Worm (Caenorhabditis elegans): ENCODE data around the gene glb-10.

Gene glb-10

DNA sequence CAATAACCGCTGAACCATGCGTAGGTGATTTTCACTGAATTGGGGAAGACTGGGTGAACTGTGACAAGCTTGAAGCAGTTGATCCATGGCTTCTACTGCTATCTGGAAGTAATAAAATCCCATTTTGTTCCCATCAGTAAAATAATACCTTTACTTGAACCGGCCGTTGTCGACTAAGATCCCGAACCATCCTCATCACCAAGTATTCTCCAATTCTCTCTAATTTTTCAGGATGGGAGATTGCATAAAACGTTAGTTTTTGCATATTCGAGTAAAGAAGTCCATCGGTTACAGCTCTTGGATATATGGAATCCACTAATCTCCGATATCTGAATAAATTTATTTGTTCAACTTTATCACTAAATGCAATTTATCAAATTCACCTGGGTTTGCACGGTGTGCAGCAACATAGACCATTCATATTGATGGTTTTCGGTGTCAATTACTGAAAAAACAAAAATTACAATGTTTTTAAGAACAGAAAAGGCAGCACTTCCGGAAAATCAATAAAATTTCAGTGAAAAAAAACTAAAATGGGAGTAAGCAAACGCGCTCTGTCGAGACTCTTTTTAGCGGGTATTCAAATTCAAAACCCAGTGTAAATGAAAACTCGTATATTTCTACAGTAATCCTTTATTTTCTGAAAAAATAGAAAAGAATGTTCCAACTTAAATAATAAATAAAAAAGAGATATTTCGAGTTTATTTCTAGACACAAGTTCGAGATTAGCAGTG lies 11.7 kb upstream of the glb-10 start, which contains the start of gene efr-3:
Gene efr-3 (minus strand): TSS at position 505 of the 734 bp plus-strand sequence.
- peak; percentile 90 for TF ChIP-seq ceh-48 (tag; optimal IDR thresholded peaks at IDR 0.05)
- peak; percentile 6 for TF ChIP-seq unc-42 (tag; optimal IDR thresholded peaks at IDR 0.05)
- no peak for TF ChIP-seq ahr-1 (tag; optimal IDR thresholded peaks at IDR 0.05)

ce11 chrII:6311888-6312287 lies 2.8 kb upstream of the glb-10 start:
- TF ChIP-seq ceh-30 (tag; optimal IDR thresholded peaks at IDR 0.05), result no peak
- TF ChIP-seq eyg-1 (tag; optimal IDR thresholded peaks at IDR 0.05), result no peak

ce11 chrII:6311459-6311858 lies 2.4 kb upstream of the glb-10 start:
- TF ChIP-seq lim-6 (tag; optimal IDR thresholded peaks at IDR 0.05), result no peak
- TF ChIP-seq F13H6.1 (tag; optimal IDR thresholded peaks at IDR 0.05), result no peak
- TF ChIP-seq C08G9.2 (tag; optimal IDR thresholded peaks at IDR 0.05), result no peak
- TF ChIP-seq madf-2 (tag; optimal IDR thresholded peaks at IDR 0.05), result no peak
- TF ChIP-seq K09A11.1 (tag; optimal IDR thresholded peaks at IDR 0.05; ENCODE audit: insufficient read depth), result no peak
- TF ChIP-seq ama-1 (optimal IDR thresholded peaks at IDR 0.05), result no peak
- no peak for TF ChIP-seq ceh-24 (tag; optimal IDR thresholded peaks at IDR 0.05)
- no peak for TF ChIP-seq sox-2 (GFP tag; IDR thresholded peaks at IDR 0.05)
- no peak for TF ChIP-seq pha-4 (tag; optimal IDR thresholded peaks at IDR 0.05)
- no peak for TF ChIP-seq Y22D7AL.16 (tag; optimal IDR thresholded peaks at IDR 0.05)
- no peak for TF ChIP-seq hlh-15 (tag; optimal IDR thresholded peaks at IDR 0.05)
- TF ChIP-seq ztf-16 (tag; optimal IDR thresholded peaks at IDR 0.05), result no peak
- TF ChIP-seq ceh-31 (tag; optimal IDR thresholded peaks at IDR 0.05), result no peak

- TF ChIP-seq pros-1 (tag; optimal IDR thresholded peaks at IDR 0.05) (no peak), dmd-4 (tag; optimal IDR thresholded peaks at IDR 0.05; ENCODE audit: borderline replicate concordance) (no peak), C08G9.2 (tag; optimal IDR thresholded peaks at IDR 0.05) (no peak), hlh-15 (tag; optimal IDR thresholded peaks at IDR 0.05) (no peak), ceh-48 (tag; optimal IDR thresholded peaks at IDR 0.05) (no peak), ztf-16 (tag; optimal IDR thresholded peaks at IDR 0.05) (no peak), ceh-31 (tag; optimal IDR thresholded peaks at IDR 0.05) (no peak), unc-42 (tag; optimal IDR thresholded peaks at IDR 0.05) (no peak), ceh-34 (tag; optimal IDR thresholded peaks at IDR 0.05) (no peak), ama-1 (optimal IDR thresholded peaks at IDR 0.05) (no peak), fkh-10 (GFP tag; optimal IDR thresholded peaks at IDR 0.05) (no peak), odd-2 (tag; optimal IDR thresholded peaks at IDR 0.05) (no peak), ttx-3 (tag; optimal IDR thresholded peaks at IDR 0.05) (no peak), K02D7.2 (tag; optimal IDR thresholded peaks at IDR 0.05) (no peak), eyg-1 (tag; optimal IDR thresholded peaks at IDR 0.05) (no peak), tbx-2 (tag; optimal IDR thresholded peaks at IDR 0.05) (no peak), ceh-14 (tag; optimal IDR thresholded peaks at IDR 0.05) (no peak)
These were observed 3.0 kb downstream of the glb-10 start, which contains the start of gene C29F5.8 for ce11 chrII:6306125-6306524. C29F5.8 (plus strand) TSS chrII:6306425.

DNA sequence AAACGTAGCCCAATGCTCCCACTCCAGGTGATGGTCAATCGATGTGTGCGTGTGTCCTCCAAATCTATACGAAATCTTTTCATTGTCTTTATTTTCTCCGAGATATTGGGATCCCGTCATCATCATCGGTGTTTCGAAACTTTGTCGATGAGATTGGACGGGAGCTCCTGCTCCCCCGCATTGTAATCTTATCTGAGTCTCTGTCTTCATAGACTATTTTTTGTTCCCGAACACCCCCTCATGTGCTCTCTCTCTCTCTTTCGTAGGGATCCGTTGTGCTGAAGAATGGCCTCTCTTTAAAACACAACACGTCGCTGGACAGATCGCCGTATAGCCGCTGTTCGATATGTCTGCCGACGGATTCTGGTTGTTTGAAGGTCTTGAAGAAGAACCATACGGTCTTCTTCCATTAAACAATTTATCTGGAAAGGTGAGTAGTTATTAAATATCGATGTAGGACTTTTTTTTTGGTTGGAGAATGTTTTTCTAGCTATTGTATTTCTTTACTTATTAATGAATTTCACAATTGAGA lies 5.8 kb downstream of the glb-10 start, which contains the start of gene C29F5.1:
Gene C29F5.1 (plus strand): TSS at position 317 of the 532 bp plus-strand sequence.
- TF ChIP-seq unc-86 (tag; optimal IDR thresholded peaks at IDR 0.05), result no peak
- TF ChIP-seq gmeb-2 (tag; optimal IDR thresholded peaks at IDR 0.05), result no peak
- TF ChIP-seq che-1 (tag; optimal IDR thresholded peaks at IDR 0.05), result no peak
- peak; percentile 9 for TF ChIP-seq unc-55 (GFP tag; optimal IDR thresholded peaks at IDR 0.05)
- peak; percentile 29 for TF ChIP-seq rnt-1 (tag; optimal IDR thresholded peaks at IDR 0.05)
- no peak for TF ChIP-seq nhr-11 (tag; optimal IDR thresholded peaks at IDR 0.05)
- peak; percentile 69 for TF ChIP-seq ceh-18 (tag; optimal IDR thresholded peaks at IDR 0.05)

All from whole organism, late embryonic.